Fruit fly (Drosophila melanogaster) whole organism, adult: ENCODE data around the gene blot.

Experiments used
- CG1620 ChIP-seq: fragments of 200-800 bp; sonication (Bioruptor generic); optimal IDR thresholded peaks from 2 replicates; lab custom pipeline; 2016; ENCODE audit warnings: missing biosample characterization, missing genetic modification characterization
- CG7045 ChIP-seq: fragments of 200-800 bp; sonication (Bioruptor generic); optimal IDR thresholded peaks from 2 replicates; lab custom pipeline; 2017; ENCODE audit warnings: missing biosample characterization, mild to moderate bottlenecking, missing genetic modification characterization
- Clk ChIP-seq: fragments of 200-800 bp; sonication (Bioruptor generic); optimal IDR thresholded peaks from 2 replicates; lab custom pipeline; 2017; ENCODE audit warnings: missing biosample characterization, missing genetic modification characterization
- Crg-1 ChIP-seq: fragments of 200-800 bp; sonication (Bioruptor generic); optimal IDR thresholded peaks from 2 replicates; lab custom pipeline; 2016; ENCODE audit warnings: missing biosample characterization, missing genetic modification characterization
- bab1 ChIP-seq: fragments of 200-800 bp; sonication (Bioruptor generic); optimal IDR thresholded peaks from 3 replicates; lab custom pipeline; 2019; ENCODE audit warnings: missing biosample characterization, mild to moderate bottlenecking, missing genetic modification characterization, moderate library complexity
- kay ChIP-seq: fragments of 200-800 bp; sonication (Bioruptor generic); peaks from one replicate; lab custom pipeline; 2016; ENCODE audit warnings: missing biosample characterization, missing genetic modification characterization, borderline replicate concordance
- tj ChIP-seq: fragments of 200-800 bp; sonication (Bioruptor generic); optimal IDR thresholded peaks from 3 replicates; lab custom pipeline; 2017; ENCODE audit warnings: missing biosample characterization, mild to moderate bottlenecking, missing genetic modification characterization, moderate library complexity
- toe ChIP-seq: fragments of 200-800 bp; sonication (Bioruptor generic); optimal IDR thresholded peaks from 2 replicates; lab custom pipeline; 2016; ENCODE audit warnings: missing biosample characterization, missing genetic modification characterization

DNA sequence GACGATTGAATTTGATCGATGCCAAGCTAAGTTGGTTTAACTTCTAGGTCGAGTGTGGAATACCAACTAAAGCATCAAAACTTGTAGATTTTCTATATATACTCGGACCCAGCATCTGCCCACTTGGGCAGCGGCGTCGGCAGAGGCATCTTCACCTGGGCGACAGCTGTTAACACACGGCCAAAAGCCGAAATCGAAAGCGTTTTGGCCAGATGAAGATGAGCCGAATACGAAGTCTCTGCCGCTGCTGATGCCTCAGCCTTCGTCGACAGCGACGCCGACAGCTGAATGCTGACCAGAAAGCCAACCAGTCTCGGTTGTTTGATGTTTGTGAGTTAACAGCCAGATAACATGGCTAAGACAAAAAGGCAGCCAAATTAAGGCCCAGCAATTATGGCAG, 32.4 kb downstream of the blot start, which contains the start of gene CG13731:
- no peak for TF ChIP-seq toe (GFP tag; lab: Kevin White, UChicago)
- TF ChIP-seq bab1, result no peak
- TF ChIP-seq Clk (GFP tag; lab: Kevin White, UChicago), result no peak
- no peak for TF ChIP-seq kay (GFP tag; lab: Kevin White, UChicago)
- no peak for TF ChIP-seq CG1620
- no peak for TF ChIP-seq CG7045
- TF ChIP-seq Crg-1, result no peak
- TF ChIP-seq tj (GFP tag; lab: Kevin White, UChicago), result no peak
